Fruit fly (Drosophila melanogaster) whole organism, embryonic: ENCODE measurements around the gene Hpr1.

Experiments used
- Atf6 ChIP-seq: fragments of 200-800 bp; sonication (Bioruptor generic); IDR thresholded peaks from 2 replicates; pipeline ENCODE4 v1.3.6; 2022; ENCODE audit warnings: missing biosample characterization, missing genetic modification characterization
- B-H2 ChIP-seq: fragments of 200-800 bp; sonication (Bioruptor generic); optimal IDR thresholded peaks from 2 replicates; lab custom pipeline; 2018; ENCODE audit warnings: missing biosample characterization, mild to moderate bottlenecking, missing genetic modification characterization
- CG10147 ChIP-seq: fragments of 200-800 bp; sonication (Bioruptor generic); optimal IDR thresholded peaks from 2 replicates; lab custom pipeline; 2019; ENCODE audit warnings: missing biosample characterization, mild to moderate bottlenecking, missing genetic modification characterization, moderate library complexity
- CG1024 ChIP-seq: fragments of 200-800 bp; sonication (Bioruptor generic); IDR thresholded peaks from 2 replicates; pipeline ENCODE4 v1.3.6; 2022; ENCODE audit warnings: missing biosample characterization, missing genetic modification characterization
- CG10543 ChIP-seq: fragments of 200-800 bp; sonication (Bioruptor generic); optimal IDR thresholded peaks from 3 replicates; lab custom pipeline; 2017; ENCODE audit warnings: missing biosample characterization, mild to moderate bottlenecking, missing genetic modification characterization, moderate library complexity
- CG11085 ChIP-seq: fragments of 200-800 bp; sonication (Bioruptor generic); IDR thresholded peaks from 2 replicates; pipeline ENCODE4 v1.3.6; 2022; ENCODE audit warnings: missing biosample characterization, missing genetic modification characterization
- CG15514 ChIP-seq: fragments of 200-800 bp; sonication (Bioruptor generic); optimal IDR thresholded peaks from 3 replicates; lab custom pipeline; 2017; ENCODE audit warnings: missing biosample characterization, missing genetic modification characterization, mild to moderate bottlenecking, moderate library complexity, missing genetic modification reagents
- CG1602 ChIP-seq: fragments of 200-800 bp; sonication (Bioruptor generic); optimal IDR thresholded peaks from 3 replicates; lab custom pipeline; 2016; ENCODE audit warnings: missing biosample characterization, missing genetic modification characterization
- CG17186 ChIP-seq: fragments of 200-800 bp; sonication (Bioruptor generic); optimal IDR thresholded peaks from 3 replicates; lab custom pipeline; 2017; ENCODE audit warnings: missing biosample characterization, missing genetic modification reagents, missing genetic modification characterization
- CG17829 ChIP-seq: fragments of 200-800 bp; optimal IDR thresholded peaks from 2 replicates; lab custom pipeline; 2019; ENCODE audit warnings: missing biosample characterization, mild to moderate bottlenecking, missing genetic modification characterization, moderate library complexity
- CG1832 ChIP-seq: fragments of 200-800 bp; sonication (Bioruptor generic); optimal IDR thresholded peaks from 2 replicates; lab custom pipeline; 2017; ENCODE audit warnings: missing biosample characterization, mild to moderate bottlenecking, missing genetic modification characterization, inconsistent platforms
- CG18619 ChIP-seq: fragments of 200-800 bp; sonication (Bioruptor generic); optimal IDR thresholded peaks from 3 replicates; lab custom pipeline; 2017; ENCODE audit warnings: missing biosample characterization, mild to moderate bottlenecking, missing genetic modification characterization
- CG30403 ChIP-seq: fragments of 200-800 bp; sonication (Bioruptor generic); optimal IDR thresholded peaks from 3 replicates; lab custom pipeline; 2016; ENCODE audit warnings: missing biosample characterization, missing genetic modification characterization
- CG3407 ChIP-seq: fragments of 200-800 bp; sonication (Bioruptor generic); optimal IDR thresholded peaks from 2 replicates; lab custom pipeline; 2018; ENCODE audit warnings: missing biosample characterization, mild to moderate bottlenecking, missing genetic modification characterization
- CG34422 ChIP-seq: fragments of 200-800 bp; sonication (Bioruptor generic); IDR thresholded peaks from 3 replicates; pipeline ENCODE4 v1.3.6; 2022; ENCODE audit warnings: missing biosample characterization, missing genetic modification characterization
- CG6175 ChIP-seq: fragments of 200-800 bp; sonication (Bioruptor generic); IDR thresholded peaks from 3 replicates; pipeline ENCODE4 v1.3.6; 2022; ENCODE audit warnings: missing biosample characterization, missing genetic modification characterization
- CG7786 ChIP-seq: fragments of 200-800 bp; sonication (Bioruptor generic); optimal IDR thresholded peaks from 2 replicates; lab custom pipeline; 2016; ENCODE audit warnings: missing biosample characterization, missing genetic modification characterization
- D ChIP-seq, 2 experiments: fragments of 200-800 bp in 1 of 2; fragments of >200 bp in 1 of 2; sonication (Bioruptor generic) in 1 of 2; optimal IDR thresholded peaks; 2 replicates in 1 of 2; 3 replicates in 1 of 2; lab custom pipeline; 2017; ENCODE audit warnings: mild to moderate bottlenecking in 1 of 2, missing biosample characterization in 1 of 2, missing genetic modification characterization in 1 of 2, missing genetic modification reagents in 1 of 2
- Doc2 ChIP-seq: fragments of 200-800 bp; sonication (Bioruptor generic); IDR thresholded peaks from 2 replicates; pipeline ENCODE4 v1.3.6; 2022; ENCODE audit warnings: missing biosample characterization, missing genetic modification characterization
- ERR ChIP-seq: fragments of 200-800 bp; sonication (Bioruptor generic); optimal IDR thresholded peaks from 2 replicates; lab custom pipeline; 2016; ENCODE audit warnings: missing biosample characterization, missing genetic modification characterization
- Fer3 ChIP-seq: fragments of 200-800 bp; sonication (Bioruptor generic); optimal IDR thresholded peaks from 2 replicates; lab custom pipeline; 2018; ENCODE audit warnings: missing biosample characterization, mild to moderate bottlenecking, missing genetic modification characterization, moderate library complexity
- Meics ChIP-seq: fragments of 200-800 bp; sonication (Bioruptor generic); optimal IDR thresholded peaks from 2 replicates; lab custom pipeline; 2017; ENCODE audit warnings: missing biosample characterization, mild to moderate bottlenecking, missing genetic modification characterization
- Nf-YB ChIP-seq: fragments of 200-800 bp; sonication (Bioruptor generic); optimal IDR thresholded peaks from 3 replicates; lab custom pipeline; 2019; ENCODE audit warnings: missing biosample characterization, mild to moderate bottlenecking, missing genetic modification characterization, moderate library complexity
- Opbp ChIP-seq: fragments of 200-800 bp; sonication (Bioruptor generic); IDR thresholded peaks from 3 replicates; pipeline ENCODE4 v1.3.6; 2022; ENCODE audit warnings: missing biosample characterization, missing genetic modification characterization; ENCODE audit not compliant: partially characterized antibody
- Ravus ChIP-seq: fragments of 200-800 bp; sonication (Bioruptor generic); IDR thresholded peaks from 2 replicates; pipeline ENCODE4 v1.3.6; 2022; ENCODE audit warnings: missing biosample characterization, missing genetic modification characterization
- Rx ChIP-seq: fragments of 200-800 bp; sonication (Bioruptor generic); IDR thresholded peaks from 2 replicates; pipeline ENCODE4 v1.3.6; 2022; ENCODE audit warnings: missing biosample characterization, missing genetic modification characterization
- Sin3A ChIP-seq: fragments of >200 bp; optimal IDR thresholded peaks from 2 replicates; lab custom pipeline; 2018
- az2 ChIP-seq: fragments of 200-800 bp; sonication (Bioruptor generic); optimal IDR thresholded peaks from 3 replicates; lab custom pipeline; 2016; ENCODE audit warnings: missing biosample characterization, missing genetic modification characterization
- bigmax ChIP-seq: fragments of 200-800 bp; sonication (Bioruptor generic); optimal IDR thresholded peaks from 2 replicates; lab custom pipeline; 2018; ENCODE audit warnings: missing biosample characterization, mild to moderate bottlenecking, missing genetic modification characterization
- chinmo ChIP-seq: fragments of 200-800 bp; sonication (Bioruptor generic); IDR thresholded peaks from 4 replicates; pipeline ENCODE4 v1.3.6; 2022; ENCODE audit warnings: missing biosample characterization, missing genetic modification characterization; ENCODE audit not compliant: partially characterized antibody
- chm ChIP-seq: fragments of 200-800 bp; sonication (Bioruptor generic); IDR thresholded peaks from 2 replicates; pipeline ENCODE4 v1.3.6; 2022; ENCODE audit warnings: missing biosample characterization, missing genetic modification characterization
- chn ChIP-seq: fragments of 200-800 bp; sonication (Bioruptor generic); optimal IDR thresholded peaks from 2 replicates; lab custom pipeline; 2016; ENCODE audit warnings: missing biosample characterization, missing genetic modification characterization
- croc ChIP-seq: fragments of 200-800 bp; sonication (Bioruptor generic); conservative IDR thresholded peaks from 3 replicates; pipeline ENCODE4 v1.3.6; 2022; ENCODE audit warnings: missing biosample characterization, missing genetic modification characterization
- dati ChIP-seq: fragments of 200-800 bp; sonication (Bioruptor generic); IDR thresholded peaks from 2 replicates; pipeline ENCODE4 v1.3.6; 2022; ENCODE audit warnings: missing biosample characterization, missing genetic modification characterization
- exex ChIP-seq: fragments of 200-800 bp; sonication (Bioruptor generic); optimal IDR thresholded peaks from 4 replicates; lab custom pipeline; 2018; ENCODE audit warnings: missing biosample characterization, mild to moderate bottlenecking, missing genetic modification characterization, moderate library complexity
- fd96Cb ChIP-seq: fragments of 200-800 bp; sonication (Bioruptor generic); optimal IDR thresholded peaks from 2 replicates; lab custom pipeline; 2018; ENCODE audit warnings: missing biosample characterization, mild to moderate bottlenecking, missing genetic modification characterization, moderate library complexity
- gcm2 ChIP-seq: fragments of 200-800 bp; sonication (Bioruptor generic); optimal IDR thresholded peaks from 2 replicates; lab custom pipeline; 2016; ENCODE audit warnings: missing biosample characterization, missing genetic modification characterization
- grn ChIP-seq: fragments of 200-800 bp; sonication (Bioruptor generic); optimal IDR thresholded peaks from 3 replicates; lab custom pipeline; 2017; ENCODE audit warnings: missing biosample characterization, missing genetic modification characterization
- gro ChIP-seq: fragments of 200-800 bp; sonication (Bioruptor generic); optimal IDR thresholded peaks from 2 replicates; lab custom pipeline; 2016; ENCODE audit warnings: missing biosample characterization, missing genetic modification characterization
- hb ChIP-seq: fragments of 200-800 bp; sonication (Bioruptor generic); IDR thresholded peaks from 3 replicates; pipeline ENCODE4 v1.3.6; 2022; ENCODE audit warnings: missing biosample characterization, missing genetic modification characterization; ENCODE audit not compliant: partially characterized antibody
- insv ChIP-seq, 2 experiments: fragments of 200-800 bp; sonication (Bioruptor generic); optimal IDR thresholded peaks; 3 replicates each; lab custom pipeline; 2016 to 2018; ENCODE audit warnings: missing biosample characterization in 2 of 2, missing genetic modification characterization in 2 of 2
- kni ChIP-seq: fragments of 200-800 bp; sonication (Bioruptor generic); optimal IDR thresholded peaks from 3 replicates; lab custom pipeline; 2017; ENCODE audit warnings: mild to moderate bottlenecking, missing biosample characterization, missing genetic modification reagents, missing genetic modification characterization
- mam ChIP-seq: fragments of 200-800 bp; sonication (Bioruptor generic); optimal IDR thresholded peaks from 3 replicates; lab custom pipeline; 2016; ENCODE audit warnings: missing biosample characterization, missing genetic modification characterization
- pan ChIP-seq, 4 experiments: fragments of >200 bp in 3 of 4; fragments of 200-800 bp in 1 of 4; sonication (Bioruptor generic) in 1 of 4; optimal IDR thresholded peaks in 3 of 4; IDR thresholded peaks in 1 of 4; 2 replicates each; pipeline versions ENCODE4 v1.3.6 to Lab custom; 2017 to 2022; ENCODE audit warnings: missing biosample characterization in 2 of 4, missing genetic modification characterization in 2 of 4, mixed read lengths in 1 of 4
- pum ChIP-seq: fragments of 200-800 bp; sonication (Bioruptor generic); optimal IDR thresholded peaks from 2 replicates; lab custom pipeline; 2016; ENCODE audit warnings: missing biosample characterization, missing genetic modification characterization
- pzg ChIP-seq: fragments of 200-800 bp; sonication (Bioruptor generic); optimal IDR thresholded peaks from 3 replicates; lab custom pipeline; 2018; ENCODE audit warnings: missing biosample characterization, mild to moderate bottlenecking, missing genetic modification characterization, moderate library complexity
- ro ChIP-seq: fragments of 200-800 bp; sonication (Bioruptor generic); IDR thresholded peaks from 2 replicates; pipeline ENCODE4 v1.3.6; 2022; ENCODE audit warnings: missing biosample characterization, missing genetic modification characterization
- trem ChIP-seq: fragments of 200-800 bp; optimal IDR thresholded peaks from 3 replicates; lab custom pipeline; 2019; ENCODE audit warnings: missing biosample characterization, mild to moderate bottlenecking, missing genetic modification characterization, moderate library complexity
- trh ChIP-seq: fragments of 200-800 bp; sonication (Bioruptor generic); optimal IDR thresholded peaks from 2 replicates; lab custom pipeline; 2016; ENCODE audit warnings: missing biosample characterization, missing genetic modification characterization

Hpr1 gene

DNA sequence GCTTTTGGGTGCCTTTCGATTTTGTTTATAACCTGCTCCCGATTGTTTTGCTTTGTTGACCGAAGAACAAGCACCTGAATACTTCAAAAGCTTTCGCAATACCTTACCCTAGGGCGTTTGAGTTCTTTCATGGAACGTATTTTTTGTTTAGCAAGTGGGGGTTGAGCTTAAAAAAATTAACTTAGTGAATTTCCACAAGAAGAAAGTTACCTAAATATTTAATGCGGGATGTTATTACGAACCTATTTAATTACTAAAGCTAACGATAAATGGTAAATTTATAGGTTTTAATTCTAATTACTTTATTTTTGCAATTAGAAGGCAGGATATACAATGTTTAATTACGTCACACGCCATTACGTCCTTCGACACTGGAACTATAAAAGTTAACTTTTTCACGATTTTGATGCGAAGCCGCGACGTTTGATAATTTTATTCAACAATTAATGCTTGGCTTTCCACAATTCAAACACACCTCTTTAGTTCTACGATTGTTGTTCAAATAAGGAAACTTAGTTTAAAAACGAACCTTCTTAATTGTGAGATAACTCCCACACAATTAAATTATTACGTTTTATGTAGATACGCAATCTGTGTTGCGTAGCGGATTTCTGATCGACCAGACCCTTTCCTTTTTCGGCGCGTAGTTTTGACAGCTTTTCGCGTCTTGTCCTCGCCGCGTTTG, 40.1 kb upstream of the Hpr1 start (continued):
- no peak for TF ChIP-seq insv (GFP tag; optimal IDR thresholded peaks at IDR 0.05; lab: Kevin White, UChicago)
- TF ChIP-seq pzg (GFP tag; lab: Kevin White, UChicago): no peak
- no peak for TF ChIP-seq fd96Cb (tag; lab: Kevin White, UChicago)
- TF ChIP-seq pan (optimal IDR thresholded peaks at IDR 0.05; lab: Kevin White, UChicago): no peak
- peak in 1 of 2 experiments; percentile 13 for TF ChIP-seq pan (GFP tag; optimal IDR thresholded peaks at IDR 0.05 in 1 of 2, IDR thresholded peaks at IDR 0.05 in 1 of 2)
- peak; percentile 2 for TF ChIP-seq gro
- no peak for TF ChIP-seq CG1832 (GFP tag; lab: Kevin White, UChicago)
- TF ChIP-seq CG11085 (GFP tag; lab: Robert Waterston, UW): no peak
- peak; percentile 9 for TF ChIP-seq Fer3 (tag; lab: Kevin White, UChicago)
- no peak for TF ChIP-seq gcm2 (GFP tag; lab: Kevin White, UChicago)
- peak; percentile 0 for TF ChIP-seq exex (tag; lab: Kevin White, UChicago)
- TF ChIP-seq Meics: peak; percentile 77
- no peak for TF ChIP-seq chinmo
- TF ChIP-seq chn (GFP tag; lab: Kevin White, UChicago): no peak
- TF ChIP-seq CG17829 (tag; lab: Kevin White, UChicago): no peak
- TF ChIP-seq CG1602 (GFP tag; lab: Kevin White, UChicago): no peak
- TF ChIP-seq bigmax (GFP tag; lab: Kevin White, UChicago): no peak
- TF ChIP-seq CG1024: peak; percentile 22; the same call in 1 of the 2 replicates
- TF ChIP-seq kni (GFP tag; lab: Kevin White, UChicago): no peak
- TF ChIP-seq Atf6: peak; percentile 23; the same call in 1 of the 2 replicates
- peak; percentile 13 for TF ChIP-seq CG10147 (GFP tag; lab: Kevin White, UChicago)
- no peak for TF ChIP-seq CG6175 (GFP tag; lab: Robert Waterston, UW)
- TF ChIP-seq chm (GFP tag; lab: Robert Waterston, UW): no peak
- no peak for TF ChIP-seq CG10543 (GFP tag; lab: Kevin White, UChicago)
- no peak for TF ChIP-seq CG17186 (GFP tag; lab: Kevin White, UChicago)
- TF ChIP-seq D (optimal IDR thresholded peaks at IDR 0.05; lab: Kevin White, UChicago): no peak
- no peak for TF ChIP-seq D (GFP tag; optimal IDR thresholded peaks at IDR 0.05; lab: Kevin White, UChicago)
- TF ChIP-seq Doc2 (GFP tag; lab: Robert Waterston, UW): no peak
- TF ChIP-seq trem: no peak
- TF ChIP-seq pum (GFP tag; lab: Kevin White, UChicago): peak; percentile 52
- no peak for TF ChIP-seq Sin3A
- no peak for TF ChIP-seq Opbp (GFP tag; lab: Robert Waterston, UW)
- TF ChIP-seq hb (GFP tag; lab: Robert Waterston, UW): no peak
- TF ChIP-seq CG34422 (GFP tag; lab: Robert Waterston, UW): no peak
- peak; percentile 35 for TF ChIP-seq mam (GFP tag; lab: Kevin White, UChicago)
- peak; percentile 69 for TF ChIP-seq CG30403 (GFP tag; lab: Kevin White, UChicago)
- TF ChIP-seq Ravus (GFP tag; lab: Robert Waterston, UW): no peak
- no peak for TF ChIP-seq ro
- no peak for TF ChIP-seq trh (GFP tag; lab: Kevin White, UChicago)
- peak; percentile 67 for TF ChIP-seq CG18619 (GFP tag; lab: Kevin White, UChicago)
- no peak for TF ChIP-seq az2 (GFP tag; lab: Kevin White, UChicago)
- TF ChIP-seq CG3407: no peak
- no peak for TF ChIP-seq Rx (GFP tag; lab: Robert Waterston, UW)
- no peak for TF ChIP-seq croc
- TF ChIP-seq CG15514 (GFP tag; lab: Kevin White, UChicago): peak; percentile 25
- no peak for TF ChIP-seq grn
- no peak for TF ChIP-seq dati (GFP tag; lab: Robert Waterston, UW)
- no peak for TF ChIP-seq B-H2
- peak; percentile 21 for TF ChIP-seq CG7786 (GFP tag; lab: Kevin White, UChicago)
- TF ChIP-seq ERR: no peak
- no peak for TF ChIP-seq Nf-YB
